Worm (Caenorhabditis elegans): ENCODE results near the gene srd-13.

DNA sequence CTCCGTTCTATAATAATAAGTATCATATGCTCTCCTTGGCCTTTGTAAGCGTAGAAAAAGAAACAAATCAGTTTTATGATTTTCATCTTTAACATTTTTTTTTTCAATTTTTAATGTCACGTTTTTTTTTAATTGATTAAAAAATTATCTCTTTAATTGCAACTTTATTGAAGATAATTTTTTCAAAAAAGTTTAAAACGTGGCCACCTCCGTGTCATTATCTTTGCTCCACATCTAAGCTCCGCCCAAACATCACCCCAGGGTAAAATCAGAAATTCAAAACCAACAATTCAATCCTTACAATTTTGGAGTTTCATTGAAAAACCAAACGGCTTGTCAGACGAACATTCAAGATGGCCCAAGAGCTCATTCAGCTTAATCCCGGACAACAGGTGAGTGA, 3.8 kb downstream of the srd-13 start, which contains the start of gene ttbk-8.2:
- no peak for TF ChIP-seq ceh-16 (tag; optimal IDR thresholded peaks at IDR 0.05)
- TF ChIP-seq snpc-4 (tag; optimal IDR thresholded peaks at IDR 0.05) = no peak
- no peak for TF ChIP-seq nhr-12 (tag; optimal IDR thresholded peaks at IDR 0.05)
- TF ChIP-seq ama-1 (optimal IDR thresholded peaks at IDR 0.05) = no peak
- no peak for TF ChIP-seq unc-62 (GFP tag; optimal IDR thresholded peaks at IDR 0.05)
- TF ChIP-seq aly-2 (tag; optimal IDR thresholded peaks at IDR 0.05) = no peak
- TF ChIP-seq ZK546.5 (tag; optimal IDR thresholded peaks at IDR 0.05) = no peak
